Worm (Caenorhabditis elegans): ENCODE measurements around the gene Y39F10A.3.

ce11 chrII:786938-787337 is 4.1 kb upstream of the Y39F10A.3 start, which contains the start of gene F46F5.16:
- no peak for TF ChIP-seq fos-1 (tag; optimal IDR thresholded peaks at IDR 0.05)
- no peak for TF ChIP-seq unc-62 (GFP tag; optimal IDR thresholded peaks at IDR 0.05)
- no peak for TF ChIP-seq skn-1 (tag; optimal IDR thresholded peaks at IDR 0.05)
- TF ChIP-seq lsy-2 (tag; optimal IDR thresholded peaks at IDR 0.05), result no peak
- no peak for TF ChIP-seq dmd-4 (tag; optimal IDR thresholded peaks at IDR 0.05)
- no peak for TF ChIP-seq alr-1 (tag; optimal IDR thresholded peaks at IDR 0.05)
- TF ChIP-seq aly-2 (tag; optimal IDR thresholded peaks at IDR 0.05), result no peak
- TF ChIP-seq zag-1 (tag; optimal IDR thresholded peaks at IDR 0.05), result no peak
- TF ChIP-seq egl-27 (tag; optimal IDR thresholded peaks at IDR 0.05), result no peak
- TF ChIP-seq mbf-1 (tag; optimal IDR thresholded peaks at IDR 0.05), result no peak
- no peak for TF ChIP-seq nhr-11 (tag; optimal IDR thresholded peaks at IDR 0.05)
- TF ChIP-seq ztf-4 (tag; optimal IDR thresholded peaks at IDR 0.05), result no peak
- TF ChIP-seq snpc-4 (tag; optimal IDR thresholded peaks at IDR 0.05), result no peak
- TF ChIP-seq blmp-1 (tag; optimal IDR thresholded peaks at IDR 0.05; ENCODE audit: insufficient read depth), result no peak
